Fruit fly (Drosophila melanogaster) whole organism: ENCODE data around the gene CG13738.

Experiments
- CG8478 ChIP-seq: fragments of >200 bp; optimal IDR thresholded peaks from 2 replicates; lab custom pipeline; 2018; ENCODE audit warnings: inconsistent platforms
- Dll ChIP-seq: fragments of >200 bp; optimal IDR thresholded peaks from 2 replicates; lab custom pipeline; 2017
- EcR ChIP-seq, 2 experiments: fragments of >200 bp; optimal IDR thresholded peaks; 2 replicates each; lab custom pipeline; 2017; ENCODE audit warnings: missing biosample characterization in 2 of 2, missing genetic modification characterization in 2 of 2, missing genetic modification reagents in 2 of 2
- pan ChIP-seq: fragments of >200 bp; optimal IDR thresholded peaks from 2 replicates; lab custom pipeline; 2017
- psq ChIP-seq: fragments of >200 bp; optimal IDR thresholded peaks from 2 replicates; lab custom pipeline; 2017
- usp ChIP-seq: fragments of >200 bp; optimal IDR thresholded peaks from 2 replicates; lab custom pipeline; 2017; ENCODE audit warnings: missing biosample characterization, missing genetic modification characterization, mixed read lengths

The CG13738 gene

DNA sequence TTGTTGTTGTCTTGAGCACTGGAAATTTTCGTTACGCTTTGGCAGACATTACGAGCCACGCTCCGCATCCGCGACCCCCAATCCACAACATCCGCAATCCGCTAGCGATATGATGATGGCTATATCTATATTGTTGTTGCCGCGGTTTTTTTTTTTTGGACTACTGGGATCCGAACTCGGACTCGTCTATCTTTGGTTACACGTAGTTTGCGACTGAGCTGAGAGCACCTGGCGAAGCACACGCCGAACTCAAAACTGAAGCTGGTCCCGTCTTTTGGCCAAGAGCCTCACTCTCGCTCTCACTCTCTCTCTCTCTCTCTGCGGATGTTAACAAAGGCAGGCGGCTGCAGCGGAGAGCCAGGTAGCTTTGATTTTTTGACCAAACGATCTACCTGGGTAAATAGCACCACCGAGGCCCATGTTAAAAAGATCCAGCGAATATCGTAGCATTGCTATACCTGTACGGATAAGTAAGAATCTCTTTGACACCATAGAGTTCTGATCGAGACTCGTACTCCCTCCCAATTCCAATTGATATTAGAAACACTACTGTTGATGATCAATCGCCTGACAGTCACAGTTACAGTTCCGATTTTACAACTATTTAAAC is 48.1 kb downstream of the CG13738 start, which contains the start of gene Rgl:
Gene Rgl, minus strand, starts transcription at position 219 of the 610 bp plus-strand sequence.
- TF ChIP-seq psq (lab: Kevin White, UChicago) = no peak
- TF ChIP-seq usp (GFP tag; lab: Kevin White, UChicago) = no peak
- TF ChIP-seq CG8478 (lab: Kevin White, UChicago) = no peak
- no peak for TF ChIP-seq EcR (GFP tag; optimal IDR thresholded peaks at IDR 0.05; lab: Kevin White, UChicago)
- TF ChIP-seq Dll = peak; percentile 92

DNA sequence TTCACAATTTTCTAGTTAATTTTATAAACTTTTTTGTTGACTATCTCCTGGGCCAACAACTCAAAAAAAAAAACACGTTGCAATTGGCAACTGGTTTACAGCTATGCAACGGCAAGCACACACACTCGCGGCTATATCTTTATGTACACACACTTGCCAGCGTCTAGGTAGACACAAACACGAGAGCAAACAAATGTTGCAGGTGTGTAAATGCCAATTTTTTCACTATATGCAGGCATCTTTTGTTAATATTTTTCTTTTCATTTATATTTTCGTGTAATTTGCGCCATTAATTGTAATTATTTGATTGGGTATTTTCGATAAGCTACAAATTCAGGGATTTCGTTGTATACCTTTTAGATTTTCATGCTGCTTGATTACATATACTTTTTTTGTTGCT is 48.6 kb downstream of the CG13738 start:
- TF ChIP-seq psq (lab: Kevin White, UChicago) = no peak
- no peak for TF ChIP-seq usp (GFP tag; lab: Kevin White, UChicago)

DNA sequence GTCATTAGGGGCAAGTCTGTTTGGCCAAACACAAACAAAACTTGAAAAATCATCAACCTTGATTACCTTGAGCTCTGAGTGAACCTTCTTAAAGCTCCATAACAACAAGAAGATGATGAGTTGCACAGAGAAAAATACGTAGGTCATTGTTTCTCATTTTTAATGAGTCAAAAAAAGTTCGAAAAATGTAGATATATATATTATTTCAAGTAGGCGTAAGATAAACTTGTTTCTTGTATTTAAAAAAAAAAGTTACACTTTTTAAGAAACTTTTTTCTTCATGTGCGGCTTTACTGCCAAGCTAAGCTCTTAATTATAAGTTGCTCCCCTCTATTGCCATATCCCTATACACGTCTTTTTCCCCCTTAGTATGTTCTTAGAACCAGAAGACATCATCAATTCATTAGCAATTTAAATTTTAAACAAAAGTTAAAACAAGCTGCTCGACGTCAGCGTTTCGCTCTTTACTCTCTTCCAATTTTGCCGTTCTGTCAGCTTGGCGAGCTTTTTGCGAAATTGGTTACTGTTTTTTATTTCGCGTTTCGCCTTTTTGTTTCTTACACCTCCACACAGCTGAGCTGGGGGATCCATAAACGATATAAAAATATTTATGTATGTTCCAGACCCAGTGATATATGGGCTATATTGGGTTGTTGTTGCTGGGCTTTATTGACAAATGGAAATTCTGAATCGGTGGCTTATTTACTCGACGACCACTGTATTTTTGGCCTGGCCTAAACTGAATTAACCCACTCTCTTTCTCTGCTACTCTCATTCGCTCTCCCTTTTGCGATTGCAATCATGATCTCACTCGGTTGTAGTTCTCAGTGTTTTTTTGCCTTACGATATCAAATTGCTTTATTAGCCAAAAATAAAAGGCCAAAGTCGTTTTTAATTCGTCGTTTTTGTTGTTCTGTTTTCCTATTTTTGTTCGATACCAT is 49.7 kb downstream of the CG13738 start:
- TF ChIP-seq pan (no peak), CG8478 (lab: Kevin White, UChicago) (no peak), psq (lab: Kevin White, UChicago) (no peak), usp (GFP tag; lab: Kevin White, UChicago) (no peak), Dll (no peak), EcR (GFP tag; optimal IDR thresholded peaks at IDR 0.05; lab: Kevin White, UChicago) (no peak)
